Worm (Caenorhabditis elegans) whole organism, L1 larva: ENCODE measurements around the gene F54D5.15.
A peak's percentile ranks its signal among the peaks of the same experiment; 100 is the strongest.

Experiments
- C04F5.9 ChIP-seq: sonication (generic microtip); optimal IDR thresholded peaks from 2 replicates; lab custom pipeline; 2016; ENCODE audit warnings: missing genetic modification characterization, missing compliant biosample characterization
- C16A3.4 ChIP-seq: fragments of 150-350 bp; optimal IDR thresholded peaks from 2 replicates; lab custom pipeline; 2014; ENCODE audit warnings: missing biosample characterization, missing genetic modification characterization
- Y116A8C.19 ChIP-seq: sonication (generic microtip); optimal IDR thresholded peaks from 2 replicates; lab custom pipeline; 2016; ENCODE audit warnings: missing compliant biosample characterization, missing genetic modification characterization, borderline replicate concordance
- aha-1 ChIP-seq: fragments of 150-350 bp; optimal IDR thresholded peaks from 2 replicates; lab custom pipeline; 2014; ENCODE audit warnings: missing biosample characterization, missing genetic modification characterization
- aly-2 ChIP-seq: fragments of 150-350 bp; optimal IDR thresholded peaks from 2 replicates; lab custom pipeline; 2014; ENCODE audit warnings: missing biosample characterization, missing genetic modification characterization
- ama-1 ChIP-seq: fragments of 150-350 bp; optimal IDR thresholded peaks from 2 replicates; lab custom pipeline; 2014
- blmp-1 ChIP-seq: fragments of 150-350 bp; optimal IDR thresholded peaks from 2 replicates; lab custom pipeline; 2014; ENCODE audit warnings: missing biosample characterization, missing genetic modification characterization
- ceh-63 ChIP-seq: fragments of 200-800 bp; sonication (Bioruptor generic); optimal IDR thresholded peaks from 2 replicates; lab custom pipeline; 2018; ENCODE audit warnings: mild to moderate bottlenecking, missing genetic modification characterization, missing compliant biosample characterization
- ceh-82 ChIP-seq, 3 experiments: fragments of 150-350 bp in 1 of 3; sonication (generic microtip) in 2 of 3; optimal IDR thresholded peaks; 2 replicates each; lab custom pipeline; 2014 to 2017; ENCODE audit warnings: missing biosample characterization in 3 of 3, missing genetic modification characterization in 3 of 3
- ceh-88 ChIP-seq: fragments of 200-800 bp; sonication (Bioruptor generic); IDR thresholded peaks from 2 replicates; pipeline ENCODE4 v1.3.6; 2022; ENCODE audit warnings: missing genetic modification characterization, missing compliant biosample characterization
- dsc-1 ChIP-seq: sonication (generic microtip); optimal IDR thresholded peaks from 2 replicates; lab custom pipeline; 2016; ENCODE audit warnings: mild to moderate bottlenecking, missing genetic modification characterization, missing compliant biosample characterization
- efl-3 ChIP-seq: fragments of 200-800 bp; sonication (Bioruptor generic); optimal IDR thresholded peaks from 2 replicates; lab custom pipeline; 2018; ENCODE audit warnings: mild to moderate bottlenecking, missing genetic modification characterization, missing compliant biosample characterization
- elt-3 ChIP-seq, 6 experiments: fragments of 150-350 bp in 1 of 6; sonication (generic microtip); optimal IDR thresholded peaks; 2 replicates each; lab custom pipeline; 2017 to 2018; ENCODE audit warnings: missing biosample characterization in 6 of 6, missing genetic modification characterization in 6 of 6, inconsistent platforms in 1 of 6
- fkh-4 ChIP-seq: sonication (generic microtip); optimal IDR thresholded peaks from 2 replicates; lab custom pipeline; 2016; ENCODE audit warnings: missing compliant biosample characterization, missing genetic modification characterization, borderline replicate concordance
- grh-1 ChIP-seq: fragments of 200-800 bp; sonication (Bioruptor generic); IDR thresholded peaks from 2 replicates; pipeline ENCODE4 v1.3.6; 2022; ENCODE audit warnings: missing genetic modification reagents, missing genetic modification characterization, missing compliant biosample characterization
- isw-1 ChIP-seq: fragments of 200-800 bp; sonication (Bioruptor generic); IDR thresholded peaks from 2 replicates; pipeline ENCODE4 v1.3.6; 2022; ENCODE audit warnings: missing genetic modification characterization, missing compliant biosample characterization
- jun-1 ChIP-seq: fragments of 150-350 bp; optimal IDR thresholded peaks from 2 replicates; lab custom pipeline; 2014; ENCODE audit warnings: missing biosample characterization, missing genetic modification reagents, missing genetic modification characterization
- lin-15B ChIP-seq: fragments of 150-350 bp; sonication (generic microtip); optimal IDR thresholded peaks from 3 replicates; lab custom pipeline; 2014; ENCODE audit warnings: missing biosample characterization, missing genetic modification characterization
- lin-35 ChIP-seq, 2 experiments: fragments of 150-350 bp; optimal IDR thresholded peaks; 2 replicates each; lab custom pipeline; 2014; ENCODE audit warnings: missing biosample characterization in 2 of 2, missing genetic modification characterization in 2 of 2, missing genetic modification reagents in 2 of 2
- lsy-2 ChIP-seq, 2 experiments: fragments of 150-350 bp; optimal IDR thresholded peaks; 2 replicates each; lab custom pipeline; 2014; ENCODE audit warnings: missing biosample characterization in 2 of 2, missing genetic modification characterization in 2 of 2
- mab-9 ChIP-seq: fragments of 200-800 bp; sonication (Bioruptor generic); IDR thresholded peaks from 2 replicates; pipeline ENCODE4 v1.3.6; 2022; ENCODE audit warnings: missing genetic modification reagents, missing genetic modification characterization, missing compliant biosample characterization
- mdl-1 ChIP-seq, 2 experiments: fragments of 150-350 bp; optimal IDR thresholded peaks; 2 replicates each; lab custom pipeline; 2014 to 2017; ENCODE audit warnings: missing biosample characterization in 2 of 2, missing genetic modification characterization in 2 of 2, inconsistent platforms in 1 of 2
- mep-1 ChIP-seq: fragments of 150-350 bp; optimal IDR thresholded peaks from 2 replicates; lab custom pipeline; 2014; ENCODE audit warnings: missing biosample characterization, missing genetic modification characterization
- nhr-11 ChIP-seq: fragments of 150-350 bp; optimal IDR thresholded peaks from 2 replicates; lab custom pipeline; 2014; ENCODE audit warnings: missing biosample characterization, missing genetic modification characterization
- nhr-19 ChIP-seq: fragments of 200-800 bp; sonication (Bioruptor generic); conservative IDR thresholded peaks from 2 replicates; pipeline ENCODE4 v1.3.6; 2022; ENCODE audit warnings: missing genetic modification characterization, missing compliant biosample characterization
- nhr-237 ChIP-seq: fragments of 150-350 bp; optimal IDR thresholded peaks from 2 replicates; lab custom pipeline; 2014; ENCODE audit warnings: missing biosample characterization, missing genetic modification characterization
- nhr-28 ChIP-seq: fragments of 150-350 bp; optimal IDR thresholded peaks from 2 replicates; lab custom pipeline; 2014; ENCODE audit warnings: missing biosample characterization, missing genetic modification characterization
- nhr-71 ChIP-seq: sonication (generic microtip); optimal IDR thresholded peaks from 2 replicates; lab custom pipeline; 2016; ENCODE audit warnings: mild to moderate bottlenecking, missing genetic modification characterization, moderate library complexity, missing compliant biosample characterization
- nhr-85 ChIP-seq: sonication (generic microtip); peaks from one replicate; lab custom pipeline; 2016; ENCODE audit warnings: missing genetic modification characterization, inconsistent platforms, missing compliant biosample characterization
- nhr-90 ChIP-seq: sonication (generic microtip); optimal IDR thresholded peaks from 2 replicates; lab custom pipeline; 2016; ENCODE audit warnings: mild to moderate bottlenecking, missing genetic modification characterization, missing compliant biosample characterization; ENCODE audit not compliant: poor library complexity
- pax-3 ChIP-seq: fragments of 200-800 bp; sonication (Bioruptor generic); optimal IDR thresholded peaks from 2 replicates; lab custom pipeline; 2018; ENCODE audit warnings: mild to moderate bottlenecking, missing genetic modification characterization, moderate library complexity, missing compliant biosample characterization
- pqm-1 ChIP-seq: sonication (generic microtip); optimal IDR thresholded peaks from 3 replicates; lab custom pipeline; 2017; ENCODE audit warnings: missing biosample characterization, missing genetic modification characterization
- rnt-1 ChIP-seq: sonication (generic microtip); optimal IDR thresholded peaks from 2 replicates; lab custom pipeline; 2016; ENCODE audit warnings: mild to moderate bottlenecking, missing genetic modification characterization, moderate library complexity, missing compliant biosample characterization
- snpc-4 ChIP-seq: fragments of 150-350 bp; optimal IDR thresholded peaks from 2 replicates; lab custom pipeline; 2014; ENCODE audit warnings: missing biosample characterization, missing genetic modification characterization
- snu-23 ChIP-seq: sonication (generic microtip); optimal IDR thresholded peaks from 2 replicates; lab custom pipeline; 2016; ENCODE audit warnings: missing genetic modification characterization, missing compliant biosample characterization
- sptf-1 ChIP-seq: fragments of 150-350 bp; optimal IDR thresholded peaks from 2 replicates; lab custom pipeline; 2014; ENCODE audit warnings: missing biosample characterization, missing genetic modification characterization
- sup-37 ChIP-seq: fragments of 200-800 bp; sonication (Bioruptor generic); optimal IDR thresholded peaks from 2 replicates; lab custom pipeline; 2018; ENCODE audit warnings: mild to moderate bottlenecking, missing genetic modification characterization, missing compliant biosample characterization
- swsn-7 ChIP-seq: sonication (generic microtip); optimal IDR thresholded peaks from 2 replicates; lab custom pipeline; 2016; ENCODE audit warnings: missing genetic modification characterization, missing compliant biosample characterization
- tlp-1 ChIP-seq: fragments of 150-350 bp; optimal IDR thresholded peaks from 2 replicates; lab custom pipeline; 2014; ENCODE audit warnings: missing biosample characterization, missing genetic modification characterization
- unc-130 ChIP-seq: fragments of 150-350 bp; optimal IDR thresholded peaks from 2 replicates; lab custom pipeline; 2017; ENCODE audit warnings: missing biosample characterization, missing genetic modification characterization, inconsistent platforms
- unc-30 ChIP-seq: sonication (generic microtip); optimal IDR thresholded peaks from 2 replicates; lab custom pipeline; 2017; ENCODE audit warnings: missing biosample characterization, missing genetic modification characterization
- unc-62 ChIP-seq: fragments of 150-350 bp; optimal IDR thresholded peaks from 2 replicates; lab custom pipeline; 2014; ENCODE audit warnings: missing biosample characterization, missing genetic modification reagents, missing genetic modification characterization
- vab-15 ChIP-seq: sonication (generic microtip); optimal IDR thresholded peaks from 2 replicates; lab custom pipeline; 2017; ENCODE audit warnings: missing genotype, mild to moderate bottlenecking, missing genetic modification characterization, missing compliant biosample characterization
- xbp-1 ChIP-seq: sonication (generic microtip); optimal IDR thresholded peaks from 2 replicates; lab custom pipeline; 2016; ENCODE audit warnings: missing genetic modification characterization, missing compliant biosample characterization
- zip-4 ChIP-seq: fragments of 200-800 bp; sonication (Bioruptor generic); optimal IDR thresholded peaks from 2 replicates; lab custom pipeline; 2018; ENCODE audit warnings: mild to moderate bottlenecking, missing genetic modification characterization, moderate library complexity, missing compliant biosample characterization
- ztf-4 ChIP-seq: fragments of 150-350 bp; optimal IDR thresholded peaks from 2 replicates; lab custom pipeline; 2014; ENCODE audit warnings: missing biosample characterization, missing genetic modification characterization

The F54D5.15 gene

DNA sequence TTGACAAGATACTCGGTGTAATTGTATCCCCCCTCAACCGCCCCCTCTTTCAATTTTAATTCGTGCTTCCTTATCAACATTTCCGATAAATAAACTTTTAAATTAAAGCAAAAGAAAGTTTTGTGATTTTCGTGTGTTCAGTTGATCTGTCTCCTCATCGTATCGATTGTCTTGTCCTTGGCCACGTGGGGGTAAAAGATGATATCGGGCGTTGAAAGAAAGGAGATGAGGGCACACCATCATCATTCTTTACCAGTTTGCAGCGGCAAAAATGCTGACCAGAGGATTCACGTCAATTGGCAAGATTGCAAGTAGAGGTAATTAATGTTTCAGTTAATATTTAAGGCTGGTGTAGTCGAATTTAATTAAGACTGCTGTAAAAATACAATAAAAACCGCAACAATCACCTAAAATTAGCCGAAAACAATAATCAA, 16.8 kb downstream of the F54D5.15 start, which contains the start of gene F54D5.7 (continued):
- TF ChIP-seq vab-15 (no peak), aly-2 (tag; lab: Kevin White, UChicago) (peak; percentile 89), Y116A8C.19 (no peak), snu-23 (peak; percentile 77), mdl-1 (tag; optimal IDR thresholded peaks at IDR 0.05; lab: Kevin White, UChicago) (peak in 1 of 2 experiments; percentile 93), ceh-63 (no peak), pax-3 (no peak), nhr-11 (no peak), swsn-7 (peak; percentile 67), fkh-4 (tag; lab: Kevin White, UChicago) (no peak), C04F5.9 (no peak), nhr-28 (tag; lab: Kevin White, UChicago) (no peak), unc-62 (GFP tag; lab: Kevin White, UChicago) (no peak), C16A3.4 (tag; lab: Kevin White, UChicago) (peak; percentile 23), mep-1 (tag; lab: Kevin White, UChicago) (peak; percentile 92), isw-1 (GFP tag; lab: Robert Waterston, UW) (no peak), unc-130 (tag; lab: Kevin White, UChicago) (peak; percentile 11), xbp-1 (tag; lab: Kevin White, UChicago) (peak; percentile 49), lin-35 (GFP tag; optimal IDR thresholded peaks at IDR 0.05; lab: Kevin White, UChicago) (peak in 1 of 2 experiments; percentile 59), ceh-82 (tag; optimal IDR thresholded peaks at IDR 0.05; lab: Kevin White, UChicago) (no peak), nhr-237 (tag; lab: Kevin White, UChicago) (no peak), elt-3 (tag; optimal IDR thresholded peaks at IDR 0.05; lab: Kevin White, UChicago) (peak in 2 of 6 experiments; percentile 23 to 75), grh-1 (GFP tag; lab: Robert Waterston, UW) (peak; percentile 36; the same call in 1 of the 2 replicates), zip-4 (GFP tag; lab: Kevin White, UChicago) (peak; percentile 13), snpc-4 (tag; lab: Kevin White, UChicago) (peak; percentile 19), pqm-1 (tag; lab: Kevin White, UChicago) (no peak), sup-37 (no peak), efl-3 (no peak), lsy-2 (tag; optimal IDR thresholded peaks at IDR 0.05; lab: Kevin White, UChicago) (peak; percentile 17 to 69), unc-30 (tag; lab: Kevin White, UChicago) (no peak), dsc-1 (peak; percentile 37), nhr-90 (tag; lab: Kevin White, UChicago) (peak; percentile 70), nhr-19 (GFP tag; lab: Robert Waterston, UW) (peak; percentile 65), blmp-1 (peak; percentile 82), tlp-1 (tag; lab: Kevin White, UChicago) (no peak), nhr-85 (tag; lab: Kevin White, UChicago) (peak; percentile 91), lin-15B (tag; lab: Kevin White, UChicago) (no peak), mab-9 (GFP tag; lab: Robert Waterston, UW) (no peak), ztf-4 (tag; lab: Kevin White, UChicago) (peak; percentile 56), aha-1 (no peak), nhr-71 (tag; lab: Kevin White, UChicago) (peak; percentile 82), rnt-1 (tag; lab: Kevin White, UChicago) (peak; percentile 34), jun-1 (tag; lab: Kevin White, UChicago) (no peak), ceh-88 (GFP tag; lab: Robert Waterston, UW) (no peak), ama-1 (lab: Kevin White, UChicago) (peak; percentile 99), sptf-1 (tag; lab: Kevin White, UChicago) (no peak)
